Fruit fly (Drosophila melanogaster): Measurements from ENCODE around the gene Cyp28c1.

- TF ChIP-seq CG8478 (optimal IDR thresholded peaks at IDR 0.05) (no peak), CTCF (optimal IDR thresholded peaks at IDR 0.05) (no peak)
Measured at dm6 chrX:11817183-11817972, 22.0 kb upstream of the Cyp28c1 start.

Measured in S2 (cell line).